Worm (Caenorhabditis elegans) whole organism, L1 larva: ENCODE measurements around the gene nfki-1.

Experiments
- C34B4.2 ChIP-seq: sonication (generic microtip); optimal IDR thresholded peaks from 2 replicates; lab custom pipeline; 2017; ENCODE audit warnings: mild to moderate bottlenecking, missing genetic modification characterization, missing compliant biosample characterization
- blmp-1 ChIP-seq: fragments of 150-350 bp; optimal IDR thresholded peaks from 2 replicates; lab custom pipeline; 2014; ENCODE audit warnings: missing biosample characterization, missing genetic modification characterization
- ceh-82 ChIP-seq, 3 experiments: fragments of 150-350 bp in 1 of 3; sonication (generic microtip) in 2 of 3; optimal IDR thresholded peaks; 2 replicates each; lab custom pipeline; 2014 to 2017; ENCODE audit warnings: missing biosample characterization in 3 of 3, missing genetic modification characterization in 3 of 3
- ceh-88 ChIP-seq: fragments of 200-800 bp; sonication (Bioruptor generic); IDR thresholded peaks from 2 replicates; pipeline ENCODE4 v1.3.6; 2022; ENCODE audit warnings: missing genetic modification characterization, missing compliant biosample characterization
- ceh-90 ChIP-seq: sonication (generic microtip); optimal IDR thresholded peaks from 2 replicates; lab custom pipeline; 2016; ENCODE audit warnings: missing genetic modification characterization, missing compliant biosample characterization
- ces-1 ChIP-seq: fragments of 150-350 bp; optimal IDR thresholded peaks from 2 replicates; lab custom pipeline; 2014; ENCODE audit warnings: missing biosample characterization, missing genetic modification reagents, missing genetic modification characterization
- dsc-1 ChIP-seq: sonication (generic microtip); optimal IDR thresholded peaks from 2 replicates; lab custom pipeline; 2016; ENCODE audit warnings: mild to moderate bottlenecking, missing genetic modification characterization, missing compliant biosample characterization
- efl-1 ChIP-seq, 4 experiments: fragments of 150-350 bp; optimal IDR thresholded peaks in 3 of 4; peaks in 1 of 4; 1 replicate in 1 of 4; 2 replicates in 3 of 4; lab custom pipeline; 2014; ENCODE audit warnings: missing biosample characterization in 2 of 4, missing genetic modification characterization in 2 of 4, missing genetic modification reagents in 2 of 4
- elt-2 ChIP-seq: sonication (generic microtip); optimal IDR thresholded peaks from 2 replicates; lab custom pipeline; 2016; ENCODE audit warnings: missing genetic modification characterization, mild to moderate bottlenecking, inconsistent platforms, missing compliant biosample characterization, missing genetic modification reagents
- elt-3 ChIP-seq, 6 experiments: fragments of 150-350 bp in 1 of 6; sonication (generic microtip); optimal IDR thresholded peaks; 2 replicates each; lab custom pipeline; 2017 to 2018; ENCODE audit warnings: missing biosample characterization in 6 of 6, missing genetic modification characterization in 6 of 6, inconsistent platforms in 1 of 6
- hlh-17 ChIP-seq: fragments of 200-800 bp; sonication (Bioruptor generic); optimal IDR thresholded peaks from 2 replicates; lab custom pipeline; 2018; ENCODE audit warnings: missing genetic modification characterization, mild to moderate bottlenecking, missing compliant biosample characterization, moderate library complexity, borderline replicate concordance
- irx-1 ChIP-seq: sonication (generic microtip); optimal IDR thresholded peaks from 2 replicates; lab custom pipeline; 2016; ENCODE audit warnings: missing genetic modification characterization, missing compliant biosample characterization
- lin-13 ChIP-seq: fragments of 150-350 bp; optimal IDR thresholded peaks from 2 replicates; lab custom pipeline; 2014; ENCODE audit warnings: missing biosample characterization, missing genetic modification reagents, missing genetic modification characterization
- lin-14 ChIP-seq: fragments of 200-800 bp; sonication (Bioruptor generic); optimal IDR thresholded peaks from 2 replicates; lab custom pipeline; 2018; ENCODE audit warnings: mild to moderate bottlenecking, missing genetic modification characterization, moderate library complexity, missing compliant biosample characterization
- lin-15B ChIP-seq: fragments of 150-350 bp; sonication (generic microtip); optimal IDR thresholded peaks from 3 replicates; lab custom pipeline; 2014; ENCODE audit warnings: missing biosample characterization, missing genetic modification characterization
- lir-3 ChIP-seq: sonication (generic microtip); optimal IDR thresholded peaks from 2 replicates; lab custom pipeline; 2016; ENCODE audit warnings: mild to moderate bottlenecking, missing genetic modification characterization, moderate library complexity, missing compliant biosample characterization; ENCODE audit not compliant: poor library complexity
- lsy-2 ChIP-seq, 2 experiments: fragments of 150-350 bp; optimal IDR thresholded peaks; 2 replicates each; lab custom pipeline; 2014; ENCODE audit warnings: missing biosample characterization in 2 of 2, missing genetic modification characterization in 2 of 2
- mab-9 ChIP-seq: fragments of 200-800 bp; sonication (Bioruptor generic); IDR thresholded peaks from 2 replicates; pipeline ENCODE4 v1.3.6; 2022; ENCODE audit warnings: missing genetic modification reagents, missing genetic modification characterization, missing compliant biosample characterization
- nhr-20 ChIP-seq: sonication (generic microtip); optimal IDR thresholded peaks from 2 replicates; lab custom pipeline; 2016; ENCODE audit warnings: mild to moderate bottlenecking, missing genetic modification characterization, missing compliant biosample characterization
- nhr-71 ChIP-seq: sonication (generic microtip); optimal IDR thresholded peaks from 2 replicates; lab custom pipeline; 2016; ENCODE audit warnings: mild to moderate bottlenecking, missing genetic modification characterization, moderate library complexity, missing compliant biosample characterization
- nhr-76 ChIP-seq: sonication (generic microtip); optimal IDR thresholded peaks from 2 replicates; lab custom pipeline; 2017; ENCODE audit warnings: missing biosample characterization, missing genetic modification characterization
- nhr-85 ChIP-seq: sonication (generic microtip); peaks from one replicate; lab custom pipeline; 2016; ENCODE audit warnings: missing genetic modification characterization, inconsistent platforms, missing compliant biosample characterization
- nhr-90 ChIP-seq: sonication (generic microtip); optimal IDR thresholded peaks from 2 replicates; lab custom pipeline; 2016; ENCODE audit warnings: mild to moderate bottlenecking, missing genetic modification characterization, missing compliant biosample characterization; ENCODE audit not compliant: poor library complexity
- pag-3 ChIP-seq: sonication (generic microtip); optimal IDR thresholded peaks from 2 replicates; lab custom pipeline; 2017; ENCODE audit warnings: missing genetic modification characterization, mild to moderate bottlenecking, missing compliant biosample characterization, antibody characterized with exemption, borderline replicate concordance; ENCODE audit not compliant: insufficient read depth
- rnt-1 ChIP-seq: sonication (generic microtip); optimal IDR thresholded peaks from 2 replicates; lab custom pipeline; 2016; ENCODE audit warnings: mild to moderate bottlenecking, missing genetic modification characterization, moderate library complexity, missing compliant biosample characterization
- snpc-4 ChIP-seq: fragments of 150-350 bp; optimal IDR thresholded peaks from 2 replicates; lab custom pipeline; 2014; ENCODE audit warnings: missing biosample characterization, missing genetic modification characterization
- snu-23 ChIP-seq: sonication (generic microtip); optimal IDR thresholded peaks from 2 replicates; lab custom pipeline; 2016; ENCODE audit warnings: missing genetic modification characterization, missing compliant biosample characterization
- sox-4 ChIP-seq: sonication (generic microtip); optimal IDR thresholded peaks from 2 replicates; lab custom pipeline; 2016; ENCODE audit warnings: missing genetic modification characterization, missing compliant biosample characterization
- sptf-1 ChIP-seq: fragments of 150-350 bp; optimal IDR thresholded peaks from 2 replicates; lab custom pipeline; 2014; ENCODE audit warnings: missing biosample characterization, missing genetic modification characterization
- tbx-2 ChIP-seq: sonication (generic microtip); optimal IDR thresholded peaks from 2 replicates; lab custom pipeline; 2016; ENCODE audit warnings: missing genetic modification characterization, missing compliant biosample characterization
- unc-130 ChIP-seq: fragments of 150-350 bp; optimal IDR thresholded peaks from 2 replicates; lab custom pipeline; 2017; ENCODE audit warnings: missing biosample characterization, missing genetic modification characterization, inconsistent platforms
- unc-30 ChIP-seq: sonication (generic microtip); optimal IDR thresholded peaks from 2 replicates; lab custom pipeline; 2017; ENCODE audit warnings: missing biosample characterization, missing genetic modification characterization
- vab-15 ChIP-seq: sonication (generic microtip); optimal IDR thresholded peaks from 2 replicates; lab custom pipeline; 2017; ENCODE audit warnings: missing genotype, mild to moderate bottlenecking, missing genetic modification characterization, missing compliant biosample characterization
- zag-1 ChIP-seq: fragments of 150-350 bp; optimal IDR thresholded peaks from 2 replicates; lab custom pipeline; 2014; ENCODE audit warnings: missing biosample characterization, missing genetic modification characterization

nfki-1 gene

DNA sequence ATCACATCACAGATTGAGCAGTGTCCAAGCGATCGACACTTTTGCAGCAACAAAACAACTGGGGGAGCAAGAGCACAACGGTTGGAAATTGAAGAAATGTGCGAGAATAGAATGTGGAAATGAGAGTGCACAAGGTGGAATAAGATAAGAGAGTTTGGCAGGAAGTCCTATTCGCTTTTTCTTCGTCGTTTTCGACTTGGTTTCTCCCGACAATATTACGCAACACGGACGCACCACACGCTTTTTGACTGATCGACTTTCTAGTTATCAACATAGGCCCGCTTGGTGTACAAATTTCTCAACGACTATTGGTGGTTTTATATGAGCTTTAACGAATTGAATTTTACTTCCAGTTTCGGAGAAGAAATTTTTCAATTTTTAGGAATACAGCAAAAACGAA is 27.9 kb downstream of the nfki-1 start:
- no peak for TF ChIP-seq nhr-76 (tag; lab: Kevin White, UChicago)
- TF ChIP-seq C34B4.2 (tag; lab: Kevin White, UChicago) = no peak
- no peak for TF ChIP-seq sox-4 (tag; lab: Kevin White, UChicago)
- no peak for TF ChIP-seq irx-1
- no peak for TF ChIP-seq mab-9 (GFP tag; lab: Robert Waterston, UW)
- TF ChIP-seq lin-14 (GFP tag; lab: Kevin White, UChicago) = peak; percentile 62
- TF ChIP-seq ceh-88 (GFP tag; lab: Robert Waterston, UW) = no peak
- peak; percentile 35 for TF ChIP-seq elt-2 (tag; lab: Kevin White, UChicago)
- TF ChIP-seq rnt-1 (tag; lab: Kevin White, UChicago) = peak; percentile 35
- no peak for TF ChIP-seq hlh-17 (GFP tag; lab: Kevin White, UChicago)
- TF ChIP-seq zag-1 (tag; lab: Kevin White, UChicago) = no peak
- peak; percentile 33 for TF ChIP-seq nhr-71 (tag; lab: Kevin White, UChicago)
- no peak for TF ChIP-seq nhr-90 (tag; lab: Kevin White, UChicago)
- no peak for TF ChIP-seq efl-1 (optimal IDR thresholded peaks at IDR 0.05; lab: Kevin White, UChicago)
- TF ChIP-seq efl-1 (GFP tag; optimal IDR thresholded peaks at IDR 0.05 in 1 of 2; lab: Kevin White, UChicago) = no peak
- peak in 1 of 2 experiments; percentile 12 for TF ChIP-seq lsy-2 (tag; optimal IDR thresholded peaks at IDR 0.05; lab: Kevin White, UChicago)
- TF ChIP-seq lin-15B (tag; lab: Kevin White, UChicago) = no peak
- TF ChIP-seq ceh-82 (tag; optimal IDR thresholded peaks at IDR 0.05; lab: Kevin White, UChicago) = peak in 1 of 3 experiments; percentile 22
- TF ChIP-seq unc-130 = peak; percentile 30
- TF ChIP-seq tbx-2 (tag; lab: Kevin White, UChicago) = no peak

DNA sequence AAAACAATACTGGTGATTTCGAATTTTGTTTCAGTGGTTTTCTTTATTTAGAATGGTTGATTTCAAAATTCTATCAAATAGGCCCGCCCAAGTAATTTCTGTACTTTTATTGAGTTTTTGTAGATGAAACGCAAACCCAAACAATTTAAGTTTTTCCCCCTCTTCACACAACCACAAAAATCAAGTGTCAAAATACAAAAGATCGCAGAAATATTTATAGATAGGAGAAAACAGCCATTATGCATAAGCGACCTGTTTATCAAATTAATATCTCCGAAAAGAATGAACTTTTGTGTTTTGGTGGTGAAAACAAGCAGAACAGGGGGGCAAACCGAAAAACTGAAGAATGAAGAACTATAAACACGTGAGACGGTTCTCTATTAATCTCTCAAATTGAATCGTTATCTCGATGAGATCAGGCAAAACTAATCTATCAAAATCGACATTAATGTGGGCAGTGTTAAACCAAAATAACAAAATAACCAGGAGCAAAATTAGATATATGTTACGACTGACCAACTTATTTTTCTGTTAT is 29.1 kb downstream of the nfki-1 start:
- TF ChIP-seq elt-3 (tag; optimal IDR thresholded peaks at IDR 0.05; lab: Kevin White, UChicago) = peak in 2 of 6 experiments; percentile 14 to 56
- peak; percentile 68 for TF ChIP-seq nhr-71 (tag; lab: Kevin White, UChicago)
- no peak for TF ChIP-seq vab-15 (tag; lab: Kevin White, UChicago)
- TF ChIP-seq lin-14 (GFP tag; lab: Kevin White, UChicago) = peak; percentile 55
- peak; percentile 20 for TF ChIP-seq nhr-20 (tag; lab: Kevin White, UChicago)
- TF ChIP-seq lir-3 (tag; lab: Kevin White, UChicago) = no peak
- TF ChIP-seq ceh-82 (tag; optimal IDR thresholded peaks at IDR 0.05; lab: Kevin White, UChicago) = no peak
- TF ChIP-seq lin-13 (GFP tag; lab: Kevin White, UChicago) = no peak
- peak; percentile 81 for TF ChIP-seq blmp-1 (tag; lab: Kevin White, UChicago)
- no peak for TF ChIP-seq efl-1 (optimal IDR thresholded peaks at IDR 0.05; lab: Kevin White, UChicago)
- peak in 1 of 2 experiments; percentile 31 for TF ChIP-seq efl-1 (GFP tag; optimal IDR thresholded peaks at IDR 0.05 in 1 of 2; lab: Kevin White, UChicago)
- peak; percentile 86 for TF ChIP-seq nhr-85 (tag; lab: Kevin White, UChicago)
- TF ChIP-seq pag-3 (tag; lab: Kevin White, UChicago) = no peak
- TF ChIP-seq unc-130 = no peak
- TF ChIP-seq sptf-1 = no peak
- TF ChIP-seq snu-23 (GFP tag; lab: Kevin White, UChicago) = peak; percentile 26
- no peak for TF ChIP-seq snpc-4

ce11 chrX:15385379-15385778 is 30.3 kb downstream of the nfki-1 start:
- peak; percentile 4 for TF ChIP-seq nhr-85 (tag; lab: Kevin White, UChicago)
- TF ChIP-seq ceh-88 (GFP tag; lab: Robert Waterston, UW) = no peak
- no peak for TF ChIP-seq dsc-1
- TF ChIP-seq ceh-90 (tag; lab: Kevin White, UChicago) = no peak
- TF ChIP-seq C34B4.2 (tag; lab: Kevin White, UChicago) = no peak
- no peak for TF ChIP-seq nhr-76 (tag; lab: Kevin White, UChicago)
- TF ChIP-seq ces-1 = no peak
- TF ChIP-seq unc-30 = no peak
- TF ChIP-seq, all 84 proteins: peak for 1
